Fruit fly (Drosophila melanogaster): ENCODE measurements around the gene CG2061.
A peak's percentile ranks its signal among the peaks of the same experiment; 100 is the strongest.

The CG2061 gene

DNA sequence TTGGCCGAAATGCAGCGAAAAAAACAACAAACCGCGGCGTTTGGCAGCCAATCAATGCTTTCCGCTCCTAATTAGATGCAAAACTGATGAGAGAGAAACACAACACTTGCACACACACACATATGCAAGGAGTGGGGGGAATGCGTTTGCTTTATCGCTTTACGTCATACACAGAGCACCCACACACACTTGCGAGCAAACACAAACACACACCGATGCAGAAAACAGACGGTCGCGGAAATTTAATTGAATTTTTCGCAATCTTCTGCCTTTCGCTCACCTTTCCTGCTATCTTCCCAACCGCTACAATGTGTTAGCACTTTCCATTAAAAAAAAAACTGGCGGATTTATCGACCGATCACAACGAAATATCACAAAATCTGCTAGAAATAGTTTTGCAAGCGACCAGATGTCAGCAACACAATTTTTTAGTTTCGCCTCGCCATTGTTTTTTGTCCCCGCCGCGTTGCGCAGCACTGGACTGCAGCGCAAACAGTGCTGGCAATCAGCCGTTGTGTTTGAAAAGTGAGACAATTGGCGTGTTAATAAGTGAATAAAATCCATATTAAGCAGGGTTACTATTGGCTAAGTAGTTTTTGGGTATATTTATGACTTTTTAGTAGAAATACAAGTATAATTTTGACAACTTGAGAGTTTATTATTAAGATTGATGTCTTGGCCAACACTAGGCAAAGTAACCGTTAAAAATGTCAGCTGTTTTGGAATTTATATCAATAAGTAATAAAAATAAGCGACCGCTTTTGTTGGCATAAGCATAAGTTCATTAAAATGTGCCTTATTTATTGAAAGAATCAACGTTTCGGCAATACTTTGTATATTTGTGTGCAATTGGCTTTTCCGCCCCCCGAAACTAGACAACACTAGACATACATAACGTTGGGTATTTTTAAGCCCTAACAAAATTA is 44.6 kb downstream of the CG2061 start, which contains the start of gene Klp10A (continued):
- TF ChIP-seq caup (GFP tag; optimal IDR thresholded peaks at IDR 0.05; ENCODE audit: severe bottlenecking) (peak; percentile 45), CG8388 (GFP tag; optimal IDR thresholded peaks at IDR 0.05) (no peak), NC2α (GFP tag; optimal IDR thresholded peaks at IDR 0.05) (peak; percentile 34), Gsc (GFP tag; IDR thresholded peaks at IDR 0.05) (no peak), CG18599 (GFP tag; optimal IDR thresholded peaks at IDR 0.05) (no peak), maf-S (GFP tag; optimal IDR thresholded peaks at IDR 0.05) (peak; percentile 5), CG4424 (GFP tag; optimal IDR thresholded peaks at IDR 0.05) (peak; percentile 14), CG4328 (GFP tag; optimal IDR thresholded peaks at IDR 0.05) (no peak), dm (GFP tag; optimal IDR thresholded peaks at IDR 0.05) (peak; percentile 0), Pdp1 (GFP tag; optimal IDR thresholded peaks at IDR 0.05) (peak in 1 of 2 experiments; percentile 90), CG9437 (GFP tag; optimal IDR thresholded peaks at IDR 0.05) (peak; percentile 3), crp (GFP tag; optimal IDR thresholded peaks at IDR 0.05) (peak in 1 of 2 experiments; percentile 76), CG6683 (GFP tag; optimal IDR thresholded peaks at IDR 0.05) (no peak), sob (GFP tag; IDR thresholded peaks at IDR 0.05) (peak; percentile 43; the same call in 1 of the 2 replicates), NfI (GFP tag; optimal IDR thresholded peaks at IDR 0.05) (peak; percentile 6), p53 (GFP tag; optimal IDR thresholded peaks at IDR 0.05) (no peak), Xbp1 (GFP tag; optimal IDR thresholded peaks at IDR 0.05) (peak; percentile 36), Dref (GFP tag; IDR thresholded peaks at IDR 0.05) (peak; percentile 29; the same call in 1 of the 2 replicates), CG11456 (GFP tag; IDR thresholded peaks at IDR 0.05) (peak; percentile 41; the same call in 1 of the 3 replicates), Asciz (GFP tag; optimal IDR thresholded peaks at IDR 0.05) (no peak), CoRest (tag; optimal IDR thresholded peaks at IDR 0.05) (peak; percentile 24), slbo (GFP tag; IDR thresholded peaks at IDR 0.05) (peak; percentile 58), ewg (GFP tag; optimal IDR thresholded peaks at IDR 0.05) (no peak), CG10959 (GFP tag; IDR thresholded peaks at IDR 0.05) (no peak), nerfin-1 (tag; optimal IDR thresholded peaks at IDR 0.05) (peak; percentile 87), pzg (GFP tag; optimal IDR thresholded peaks at IDR 0.05) (peak; percentile 24), sisA (GFP tag; IDR thresholded peaks at IDR 0.05) (0 out of 2 replicates have a peak, but pooled peaks have one; percentile 13), pho (GFP tag; optimal IDR thresholded peaks at IDR 0.05) (peak; percentile 7), CG17361 (GFP tag; IDR thresholded peaks at IDR 0.05) (peak; percentile 46; the same call in 1 of the 3 replicates), CG6654 (GFP tag; optimal IDR thresholded peaks at IDR 0.05) (no peak)

DNA sequence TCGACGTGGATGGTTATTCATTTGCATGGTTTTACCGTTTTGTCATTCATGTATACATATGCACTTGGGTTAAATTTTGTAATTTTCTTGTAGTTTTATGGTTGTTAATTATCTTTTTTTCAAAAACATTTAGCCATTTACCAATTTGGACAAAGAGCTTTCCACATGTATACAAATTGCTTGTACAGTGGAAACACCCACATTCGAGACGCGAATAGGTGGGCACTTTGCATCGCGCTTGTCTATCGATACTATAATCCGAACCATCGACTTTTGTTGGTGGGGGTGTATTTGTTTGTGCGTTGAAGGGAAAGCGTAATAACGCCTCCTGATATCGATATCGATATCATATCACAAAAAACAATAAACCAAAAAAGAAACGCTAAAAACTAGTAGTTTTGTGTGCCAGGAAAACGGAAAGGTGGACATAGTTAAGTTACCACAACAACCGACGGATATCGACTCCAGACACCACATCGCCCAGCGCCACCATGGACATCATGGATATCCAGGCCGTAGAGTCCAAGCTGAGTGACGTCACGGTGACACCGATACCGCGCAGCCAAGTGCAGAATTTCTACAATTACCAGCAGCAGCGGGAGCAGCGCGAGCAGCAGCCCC is 45.4 kb downstream of the CG2061 start, which contains the start of gene CDK2AP1:
Gene CDK2AP1 (plus strand): TSS at position 294 of the 621 bp plus-strand sequence.
- TF ChIP-seq CG6689 (GFP tag; IDR thresholded peaks at IDR 0.05) (no peak), CG18619 (GFP tag; optimal IDR thresholded peaks at IDR 0.05) (no peak), phol (tag; optimal IDR thresholded peaks at IDR 0.05) (peak; percentile 37), D19B (GFP tag; optimal IDR thresholded peaks at IDR 0.05) (no peak), slp2 (GFP tag; optimal IDR thresholded peaks at IDR 0.05) (peak; percentile 11), CG8281 (tag; optimal IDR thresholded peaks at IDR 0.05) (no peak), btn (GFP tag; optimal IDR thresholded peaks at IDR 0.05) (no peak), sr (GFP tag; IDR thresholded peaks at IDR 0.05) (no peak), CG13775 (GFP tag; optimal IDR thresholded peaks at IDR 0.05) (peak; percentile 25), ato (GFP tag; IDR thresholded peaks at IDR 0.05; ENCODE audit: partially characterized antibody) (peak; percentile 80), hb (GFP tag; IDR thresholded peaks at IDR 0.05; ENCODE audit: partially characterized antibody) (peak; percentile 84), ken (GFP tag; IDR thresholded peaks at IDR 0.05) (0 out of 3 replicates have a peak, but pooled peaks have one; percentile 10), tio (GFP tag; optimal IDR thresholded peaks at IDR 0.05) (no peak), amos (GFP tag; IDR thresholded peaks at IDR 0.05; ENCODE audit: partially characterized antibody) (peak; percentile 80), zen (tag; optimal IDR thresholded peaks at IDR 0.05) (peak; percentile 25), ftz-f1 (GFP tag; optimal IDR thresholded peaks at IDR 0.05) (no peak), HmgD (GFP tag; optimal IDR thresholded peaks at IDR 0.05) (peak; percentile 30), danr (GFP tag; IDR thresholded peaks at IDR 0.05) (no peak)

Measured in whole organism, embryonic.